Worm (Caenorhabditis elegans) whole organism, L1 larva: ENCODE results near the gene F01D5.10.

Experiments used
- Y116A8C.19 ChIP-seq: sonication (generic microtip); optimal IDR thresholded peaks from 2 replicates; lab custom pipeline; 2016; ENCODE audit warnings: missing compliant biosample characterization, missing genetic modification characterization, borderline replicate concordance
- alr-1 ChIP-seq: fragments of 200-800 bp; sonication (Bioruptor generic); optimal IDR thresholded peaks from 2 replicates; lab custom pipeline; 2018; ENCODE audit warnings: borderline replicate concordance, mild to moderate bottlenecking, missing genetic modification characterization, missing compliant biosample characterization
- ces-1 ChIP-seq: fragments of 150-350 bp; optimal IDR thresholded peaks from 2 replicates; lab custom pipeline; 2014; ENCODE audit warnings: missing biosample characterization, missing genetic modification reagents, missing genetic modification characterization
- efl-1 ChIP-seq, 4 experiments: fragments of 150-350 bp; optimal IDR thresholded peaks in 3 of 4; peaks in 1 of 4; 1 replicate in 1 of 4; 2 replicates in 3 of 4; lab custom pipeline; 2014; ENCODE audit warnings: missing biosample characterization in 2 of 4, missing genetic modification characterization in 2 of 4, missing genetic modification reagents in 2 of 4
- elt-2 ChIP-seq: sonication (generic microtip); optimal IDR thresholded peaks from 2 replicates; lab custom pipeline; 2016; ENCODE audit warnings: missing genetic modification characterization, mild to moderate bottlenecking, inconsistent platforms, missing compliant biosample characterization, missing genetic modification reagents
- elt-3 ChIP-seq, 6 experiments: fragments of 150-350 bp in 1 of 6; sonication (generic microtip); optimal IDR thresholded peaks; 2 replicates each; lab custom pipeline; 2017 to 2018; ENCODE audit warnings: missing biosample characterization in 6 of 6, missing genetic modification characterization in 6 of 6, inconsistent platforms in 1 of 6
- hpl-2 ChIP-seq: fragments of 150-350 bp; optimal IDR thresholded peaks from 2 replicates; lab custom pipeline; 2014; ENCODE audit warnings: missing biosample characterization, missing genetic modification reagents, missing genetic modification characterization
- irx-1 ChIP-seq: sonication (generic microtip); optimal IDR thresholded peaks from 2 replicates; lab custom pipeline; 2016; ENCODE audit warnings: missing genetic modification characterization, missing compliant biosample characterization
- lin-13 ChIP-seq: fragments of 150-350 bp; optimal IDR thresholded peaks from 2 replicates; lab custom pipeline; 2014; ENCODE audit warnings: missing biosample characterization, missing genetic modification reagents, missing genetic modification characterization
- lir-3 ChIP-seq: sonication (generic microtip); optimal IDR thresholded peaks from 2 replicates; lab custom pipeline; 2016; ENCODE audit warnings: mild to moderate bottlenecking, missing genetic modification characterization, moderate library complexity, missing compliant biosample characterization; ENCODE audit not compliant: poor library complexity
- mdl-1 ChIP-seq, 2 experiments: fragments of 150-350 bp; optimal IDR thresholded peaks; 2 replicates each; lab custom pipeline; 2014 to 2017; ENCODE audit warnings: missing biosample characterization in 2 of 2, missing genetic modification characterization in 2 of 2, inconsistent platforms in 1 of 2
- mef-2 ChIP-seq: fragments of 150-350 bp; optimal IDR thresholded peaks from 2 replicates; lab custom pipeline; 2014; ENCODE audit warnings: missing biosample characterization, missing genetic modification characterization
- mep-1 ChIP-seq: fragments of 150-350 bp; optimal IDR thresholded peaks from 2 replicates; lab custom pipeline; 2014; ENCODE audit warnings: missing biosample characterization, missing genetic modification characterization
- nhr-20 ChIP-seq: sonication (generic microtip); optimal IDR thresholded peaks from 2 replicates; lab custom pipeline; 2016; ENCODE audit warnings: mild to moderate bottlenecking, missing genetic modification characterization, missing compliant biosample characterization
- nhr-71 ChIP-seq: sonication (generic microtip); optimal IDR thresholded peaks from 2 replicates; lab custom pipeline; 2016; ENCODE audit warnings: mild to moderate bottlenecking, missing genetic modification characterization, moderate library complexity, missing compliant biosample characterization
- nhr-77 ChIP-seq: fragments of 150-350 bp; optimal IDR thresholded peaks from 2 replicates; lab custom pipeline; 2014; ENCODE audit warnings: missing biosample characterization, missing genetic modification characterization
- nhr-85 ChIP-seq: sonication (generic microtip); peaks from one replicate; lab custom pipeline; 2016; ENCODE audit warnings: missing genetic modification characterization, inconsistent platforms, missing compliant biosample characterization
- rnt-1 ChIP-seq: sonication (generic microtip); optimal IDR thresholded peaks from 2 replicates; lab custom pipeline; 2016; ENCODE audit warnings: mild to moderate bottlenecking, missing genetic modification characterization, moderate library complexity, missing compliant biosample characterization
- skn-1 ChIP-seq: fragments of 150-350 bp; optimal IDR thresholded peaks from 2 replicates; lab custom pipeline; 2014; ENCODE audit warnings: missing biosample characterization, missing genetic modification characterization
- sup-37 ChIP-seq: fragments of 200-800 bp; sonication (Bioruptor generic); optimal IDR thresholded peaks from 2 replicates; lab custom pipeline; 2018; ENCODE audit warnings: mild to moderate bottlenecking, missing genetic modification characterization, missing compliant biosample characterization
- tbx-2 ChIP-seq: sonication (generic microtip); optimal IDR thresholded peaks from 2 replicates; lab custom pipeline; 2016; ENCODE audit warnings: missing genetic modification characterization, missing compliant biosample characterization
- unc-130 ChIP-seq: fragments of 150-350 bp; optimal IDR thresholded peaks from 2 replicates; lab custom pipeline; 2017; ENCODE audit warnings: missing biosample characterization, missing genetic modification characterization, inconsistent platforms
- unc-62 ChIP-seq: fragments of 150-350 bp; optimal IDR thresholded peaks from 2 replicates; lab custom pipeline; 2014; ENCODE audit warnings: missing biosample characterization, missing genetic modification reagents, missing genetic modification characterization
- unc-86 ChIP-seq: sonication (generic microtip); optimal IDR thresholded peaks from 2 replicates; lab custom pipeline; 2016; ENCODE audit warnings: missing genetic modification characterization, missing compliant biosample characterization
- xbp-1 ChIP-seq: sonication (generic microtip); optimal IDR thresholded peaks from 2 replicates; lab custom pipeline; 2016; ENCODE audit warnings: missing genetic modification characterization, missing compliant biosample characterization
- zag-1 ChIP-seq: fragments of 150-350 bp; optimal IDR thresholded peaks from 2 replicates; lab custom pipeline; 2014; ENCODE audit warnings: missing biosample characterization, missing genetic modification characterization
- zip-4 ChIP-seq: fragments of 200-800 bp; sonication (Bioruptor generic); optimal IDR thresholded peaks from 2 replicates; lab custom pipeline; 2018; ENCODE audit warnings: mild to moderate bottlenecking, missing genetic modification characterization, moderate library complexity, missing compliant biosample characterization

The F01D5.10 gene

DNA sequence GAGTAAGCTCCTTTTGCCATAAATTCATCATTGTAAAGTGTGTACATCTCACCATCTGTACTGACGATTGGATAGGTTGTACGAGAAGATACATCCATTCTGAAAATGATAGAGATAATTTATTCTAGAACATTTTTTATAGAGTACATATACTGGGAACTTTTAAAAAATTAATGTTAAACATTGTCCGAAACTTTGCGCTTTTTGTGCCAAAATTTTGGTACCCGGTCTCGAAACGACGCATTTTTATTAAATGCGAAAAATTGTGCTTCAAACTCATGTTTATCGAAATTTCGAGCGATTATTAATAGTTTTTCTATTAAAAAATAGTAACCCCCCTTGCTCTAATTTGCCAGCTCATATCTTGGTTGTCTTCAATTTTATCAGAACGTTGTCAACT is 29.4 kb downstream of the F01D5.10 start, which contains the start of gene Y39G8B.5:
Gene Y39G8B.5, minus strand, starts transcription at position 101 of the 400 bp plus-strand sequence.
- no peak for TF ChIP-seq alr-1 (tag; lab: Kevin White, UChicago)
- TF ChIP-seq efl-1 (optimal IDR thresholded peaks at IDR 0.05; lab: Kevin White, UChicago): no peak
- peak in 1 of 2 experiments; percentile 6 for TF ChIP-seq efl-1 (GFP tag; optimal IDR thresholded peaks at IDR 0.05 in 1 of 2; lab: Kevin White, UChicago)
- TF ChIP-seq, all 84 proteins: peak for 1

DNA sequence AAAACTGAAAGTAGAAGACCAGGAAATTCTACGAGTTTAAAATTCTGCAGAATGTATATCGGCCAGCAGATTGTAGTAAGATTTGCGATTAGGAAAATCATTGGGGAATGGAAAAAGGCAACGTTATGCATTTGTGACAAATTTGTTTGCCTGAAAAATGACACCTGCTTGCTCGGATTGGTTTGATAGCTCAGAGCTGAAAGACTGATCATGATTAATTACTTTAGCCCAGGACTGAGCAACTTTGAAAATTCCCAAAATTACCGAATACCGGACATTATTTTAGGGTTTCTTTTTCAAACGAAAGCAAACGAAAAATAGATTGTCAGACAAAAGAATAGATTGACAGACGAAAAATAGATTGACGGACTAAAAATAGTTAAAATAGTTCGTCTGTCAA is 36.6 kb downstream of the F01D5.10 start, which contains the start of gene sre-47:
Gene sre-47, minus strand, starts transcription at position 101 of the 400 bp plus-strand sequence.
- TF ChIP-seq lin-13 (GFP tag; lab: Kevin White, UChicago): no peak
- TF ChIP-seq efl-1 (optimal IDR thresholded peaks at IDR 0.05; lab: Kevin White, UChicago): no peak
- peak in 1 of 2 experiments; percentile 76 for TF ChIP-seq efl-1 (GFP tag; optimal IDR thresholded peaks at IDR 0.05 in 1 of 2; lab: Kevin White, UChicago)

DNA sequence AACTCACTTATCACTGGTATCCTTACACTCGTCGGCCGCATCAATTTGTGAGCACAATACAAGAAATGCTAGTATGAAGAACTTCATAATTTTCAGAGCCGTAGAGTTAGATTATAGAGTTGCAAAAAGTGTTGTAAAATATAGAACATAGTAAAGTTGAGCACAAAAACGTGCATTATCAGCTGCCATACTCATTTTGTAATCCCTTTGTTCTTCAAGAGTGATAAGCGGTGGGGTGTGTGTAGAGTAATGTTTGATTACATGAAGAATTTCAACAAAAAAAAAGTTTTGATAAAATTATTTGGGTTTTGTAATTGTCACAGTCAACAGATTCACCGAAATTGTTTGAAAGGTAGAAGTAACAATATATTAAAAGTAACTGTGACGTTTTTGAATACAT is 38.2 kb downstream of the F01D5.10 start, which contains the start of the genes Y39G8B.13 and Y39G8B.10:
Gene Y39G8B.13, minus strand, starts transcription at position 125 of the 400 bp plus-strand sequence.
Gene Y39G8B.10, minus strand, starts transcription at position 193 of the 400 bp plus-strand sequence.
- no peak for TF ChIP-seq zip-4 (GFP tag; lab: Kevin White, UChicago)
- TF ChIP-seq elt-2 (tag; lab: Kevin White, UChicago): peak; percentile 60

DNA sequence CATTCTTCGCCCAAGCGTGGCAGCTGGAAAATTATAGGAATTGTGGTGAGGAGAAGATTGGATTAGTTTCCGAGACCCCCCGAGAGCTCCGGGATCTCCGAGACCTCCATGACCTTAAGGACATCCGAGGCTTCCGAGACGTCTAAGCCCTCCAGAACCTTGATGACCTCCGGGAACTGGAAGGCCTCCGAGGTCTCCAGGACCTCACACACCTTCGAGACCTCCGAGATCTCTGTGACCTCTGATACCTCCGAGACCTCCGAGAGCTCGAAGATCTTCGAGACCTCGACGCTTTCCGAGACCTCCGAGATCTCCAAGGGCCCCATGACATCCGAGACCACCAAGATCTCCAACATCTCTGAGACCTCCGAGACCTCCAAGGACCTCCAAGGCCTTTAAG is 38.9 kb downstream of the F01D5.10 start:
- TF ChIP-seq Y116A8C.19 (no peak), sup-37 (GFP tag; lab: Kevin White, UChicago) (no peak), unc-130 (tag; lab: Kevin White, UChicago) (no peak), rnt-1 (tag; lab: Kevin White, UChicago) (no peak), elt-3 (tag; optimal IDR thresholded peaks at IDR 0.05; lab: Kevin White, UChicago) (no peak), ces-1 (GFP tag; lab: Kevin White, UChicago) (no peak), tbx-2 (tag; lab: Kevin White, UChicago) (no peak), efl-1 (optimal IDR thresholded peaks at IDR 0.05; lab: Kevin White, UChicago) (no peak), efl-1 (GFP tag; optimal IDR thresholded peaks at IDR 0.05 in 1 of 2; lab: Kevin White, UChicago) (no peak), nhr-77 (tag; lab: Kevin White, UChicago) (no peak), hpl-2 (GFP tag; lab: Kevin White, UChicago) (no peak), unc-86 (no peak), nhr-20 (tag; lab: Kevin White, UChicago) (no peak), zag-1 (no peak), xbp-1 (tag; lab: Kevin White, UChicago) (no peak), nhr-85 (tag; lab: Kevin White, UChicago) (no peak)

DNA sequence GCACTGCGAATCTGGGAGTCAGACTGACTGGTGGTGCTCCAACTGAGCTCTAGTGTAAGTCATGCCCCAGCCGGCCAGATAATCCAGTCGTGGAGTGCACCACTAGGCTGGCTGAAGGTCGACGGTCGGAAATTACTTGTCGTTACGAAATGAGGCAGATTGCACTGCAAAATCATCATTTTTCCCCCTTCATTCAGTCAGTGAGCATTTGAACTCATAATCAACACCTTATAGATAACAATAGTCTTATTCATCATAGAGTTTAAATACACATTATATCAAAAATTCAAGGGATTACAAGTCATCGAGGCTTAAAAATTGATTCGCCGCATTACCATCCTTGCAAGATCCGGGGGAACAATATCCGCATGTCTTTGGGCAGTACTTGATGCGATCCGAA is 39.3 kb downstream of the F01D5.10 start:
- TF ChIP-seq irx-1 (tag; lab: Kevin White, UChicago) (no peak), mdl-1 (tag; optimal IDR thresholded peaks at IDR 0.05; lab: Kevin White, UChicago) (no peak), mef-2 (tag; lab: Kevin White, UChicago) (no peak), nhr-85 (tag; lab: Kevin White, UChicago) (no peak), efl-1 (optimal IDR thresholded peaks at IDR 0.05; lab: Kevin White, UChicago) (no peak), efl-1 (GFP tag; optimal IDR thresholded peaks at IDR 0.05 in 1 of 2; lab: Kevin White, UChicago) (peak in 1 of 2 experiments; percentile 48), mep-1 (tag; lab: Kevin White, UChicago) (no peak), Y116A8C.19 (no peak), unc-62 (GFP tag; lab: Kevin White, UChicago) (no peak), lir-3 (no peak)

DNA sequence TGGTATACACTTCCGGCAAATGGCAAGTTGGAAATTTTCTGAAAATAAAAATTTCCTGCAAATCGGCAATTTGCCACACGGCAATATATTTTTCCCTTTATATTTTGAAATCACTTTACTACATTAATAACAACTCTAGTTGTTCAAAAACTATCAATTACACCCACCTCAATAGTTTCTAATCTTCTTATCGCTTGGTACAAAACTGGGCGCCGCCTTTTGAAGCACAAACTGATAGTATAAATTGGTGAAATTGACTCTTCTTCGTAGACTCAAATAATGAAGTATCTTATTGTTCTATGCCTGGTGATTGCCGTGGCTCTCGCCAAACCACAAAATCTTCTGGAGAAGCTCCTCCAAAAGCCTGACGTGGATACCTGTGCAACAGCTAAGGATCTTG is 40.0 kb downstream of the F01D5.10 start, which contains the start of gene Y39G8B.9:
Gene Y39G8B.9, plus strand, starts transcription at position 269 of the 400 bp plus-strand sequence.
- peak; percentile 43 for TF ChIP-seq elt-2 (tag; lab: Kevin White, UChicago)
- TF ChIP-seq nhr-71 (tag; lab: Kevin White, UChicago): no peak
- no peak for TF ChIP-seq skn-1
- TF ChIP-seq efl-1 (optimal IDR thresholded peaks at IDR 0.05; lab: Kevin White, UChicago): no peak
- TF ChIP-seq efl-1 (GFP tag; optimal IDR thresholded peaks at IDR 0.05 in 1 of 2; lab: Kevin White, UChicago): peak in 1 of 2 experiments; percentile 33
